Worm (Caenorhabditis elegans) whole organism, young adult: ENCODE data around the gene C15H7.3.

Source experiments
- B0019.2 ChIP-seq: fragments of 200-800 bp; sonication (Bioruptor generic); conservative IDR thresholded peaks from 2 replicates; pipeline ENCODE4 v1.3.6; 2022; ENCODE audit warnings: missing genetic modification reagents, missing genetic modification characterization, missing compliant biosample characterization
- C06A6.2 ChIP-seq: fragments of 200-800 bp; sonication (Bioruptor generic); conservative IDR thresholded peaks from 2 replicates; pipeline ENCODE4 v1.3.6; 2022; ENCODE audit warnings: missing genetic modification characterization, missing compliant biosample characterization
- D2030.7 ChIP-seq: fragments of 200-800 bp; sonication (Bioruptor generic); IDR thresholded peaks from 2 replicates; pipeline ENCODE4 v1.3.6; 2022; ENCODE audit warnings: missing genetic modification reagents, missing genetic modification characterization, missing compliant biosample characterization
- K11D2.4 ChIP-seq: fragments of 200-800 bp; sonication (Bioruptor generic); IDR thresholded peaks from 2 replicates; pipeline ENCODE4 v1.3.6; 2022; ENCODE audit warnings: missing genetic modification reagents, missing genetic modification characterization, missing compliant biosample characterization
- K12H6.12 ChIP-seq: fragments of 200-800 bp; sonication (Bioruptor generic); optimal IDR thresholded peaks from 2 replicates; lab custom pipeline; 2018; ENCODE audit warnings: mild to moderate bottlenecking, missing genetic modification characterization, missing compliant biosample characterization
- T07F8.4 ChIP-seq: sonication (generic microtip); optimal IDR thresholded peaks from 2 replicates; lab custom pipeline; 2016; ENCODE audit warnings: mild to moderate bottlenecking, missing genetic modification characterization, moderate library complexity, missing compliant biosample characterization
- Y53G8AR.9 ChIP-seq: fragments of 200-800 bp; sonication (Bioruptor generic); conservative IDR thresholded peaks from 2 replicates; pipeline ENCODE4 v1.3.6; 2022; ENCODE audit warnings: missing genetic modification reagents, missing genetic modification characterization, missing compliant biosample characterization
- Y67H2A.10 ChIP-seq: fragments of 200-800 bp; sonication (Bioruptor generic); conservative IDR thresholded peaks from 2 replicates; pipeline ENCODE4 v1.3.6; 2022; ENCODE audit warnings: missing genetic modification reagents, missing genetic modification characterization, missing compliant biosample characterization
- Y79H2A.3 ChIP-seq: fragments of 200-800 bp; sonication (Bioruptor generic); conservative IDR thresholded peaks from 2 replicates; pipeline ENCODE4 v1.3.6; 2022; ENCODE audit warnings: missing genetic modification reagents, missing genetic modification characterization, missing compliant biosample characterization
- aptf-2 ChIP-seq: fragments of 200-800 bp; sonication (Bioruptor generic); conservative IDR thresholded peaks from 2 replicates; pipeline ENCODE4 v1.3.6; 2022; ENCODE audit warnings: missing genetic modification reagents, missing genetic modification characterization, missing compliant biosample characterization
- aptf-3 ChIP-seq: fragments of 200-800 bp; sonication (Bioruptor generic); IDR thresholded peaks from 2 replicates; pipeline ENCODE4 v1.3.6; 2022; ENCODE audit warnings: missing genetic modification characterization, missing compliant biosample characterization
- atf-7 ChIP-seq: sonication (generic microtip); optimal IDR thresholded peaks from 2 replicates; lab custom pipeline; 2017; ENCODE audit warnings: mild to moderate bottlenecking, missing genetic modification characterization, missing compliant biosample characterization
- attf-3 ChIP-seq: fragments of 200-800 bp; sonication (Bioruptor generic); conservative IDR thresholded peaks from 2 replicates; pipeline ENCODE4 v1.3.6; 2022; ENCODE audit warnings: missing genetic modification reagents, missing genetic modification characterization, missing compliant biosample characterization
- bed-2 ChIP-seq: fragments of 200-800 bp; sonication (Bioruptor generic); IDR thresholded peaks from 2 replicates; pipeline ENCODE4 v1.3.6; 2022; ENCODE audit warnings: missing genetic modification reagents, missing genetic modification characterization, missing compliant biosample characterization
- cebp-1 ChIP-seq, 2 experiments: fragments of 200-800 bp in 1 of 2; sonication (Bioruptor generic) in 1 of 2; sonication (generic microtip) in 1 of 2; IDR thresholded peaks in 1 of 2; optimal IDR thresholded peaks in 1 of 2; 2 replicates each; pipeline versions ENCODE4 v1.3.6 to Lab custom; 2017 to 2022; ENCODE audit warnings: missing compliant biosample characterization in 2 of 2, missing genetic modification characterization in 2 of 2, mild to moderate bottlenecking in 1 of 2, missing genetic modification reagents in 1 of 2, moderate library complexity in 1 of 2
- ceh-27 ChIP-seq: fragments of 200-800 bp; sonication (Bioruptor generic); optimal IDR thresholded peaks from 2 replicates; lab custom pipeline; 2018; ENCODE audit warnings: mild to moderate bottlenecking, missing genetic modification characterization, moderate library complexity, missing compliant biosample characterization
- ceh-40 ChIP-seq: fragments of 200-800 bp; sonication (Bioruptor generic); IDR thresholded peaks from 2 replicates; pipeline ENCODE4 v1.3.6; 2022; ENCODE audit warnings: missing genetic modification characterization, missing compliant biosample characterization
- ceh-79 ChIP-seq: sonication (generic microtip); optimal IDR thresholded peaks from 2 replicates; lab custom pipeline; 2017; ENCODE audit warnings: mild to moderate bottlenecking, missing genetic modification characterization, missing compliant biosample characterization
- dpff-1 ChIP-seq: sonication (generic microtip); optimal IDR thresholded peaks from 2 replicates; lab custom pipeline; 2017; ENCODE audit warnings: mild to moderate bottlenecking, missing genetic modification characterization, missing compliant biosample characterization
- dpl-1 ChIP-seq: fragments of 150-350 bp; optimal IDR thresholded peaks from 2 replicates; lab custom pipeline; 2014; ENCODE audit warnings: missing biosample characterization, missing genetic modification reagents, missing genetic modification characterization
- efl-1 ChIP-seq: fragments of 150-350 bp; optimal IDR thresholded peaks from 2 replicates; lab custom pipeline; 2014; ENCODE audit warnings: missing biosample characterization, missing genetic modification reagents, missing genetic modification characterization
- fkh-3 ChIP-seq: sonication (generic microtip); optimal IDR thresholded peaks from 2 replicates; lab custom pipeline; 2016; ENCODE audit warnings: mild to moderate bottlenecking, missing genetic modification characterization, missing compliant biosample characterization
- hlh-26 ChIP-seq: fragments of 200-800 bp; sonication (Bioruptor generic); conservative IDR thresholded peaks from 2 replicates; pipeline ENCODE4 v1.3.6; 2022; ENCODE audit warnings: missing genetic modification reagents, missing genetic modification characterization, missing compliant biosample characterization
- hmg-1.2 ChIP-seq: fragments of 200-800 bp; sonication (Bioruptor generic); IDR thresholded peaks from 2 replicates; pipeline ENCODE4 v1.3.6; 2022; ENCODE audit warnings: missing genetic modification reagents, missing genetic modification characterization, missing compliant biosample characterization
- hrde-1 ChIP-seq: sonication (generic microtip); optimal IDR thresholded peaks from 2 replicates; lab custom pipeline; 2016; ENCODE audit warnings: missing genetic modification characterization, mild to moderate bottlenecking, missing compliant biosample characterization, moderate library complexity, missing genotype, missing genetic modification reagents, borderline replicate concordance
- let-526 ChIP-seq: fragments of 200-800 bp; sonication (Bioruptor generic); IDR thresholded peaks from 2 replicates; pipeline ENCODE4 v1.3.6; 2022; ENCODE audit warnings: missing genetic modification reagents, missing genetic modification characterization, missing compliant biosample characterization
- lin-40 ChIP-seq: sonication (generic microtip); optimal IDR thresholded peaks from 2 replicates; lab custom pipeline; 2016; ENCODE audit warnings: missing genetic modification characterization, mild to moderate bottlenecking, missing compliant biosample characterization, missing genotype, missing genetic modification reagents
- lir-1 ChIP-seq: fragments of 200-800 bp; sonication (Bioruptor generic); conservative IDR thresholded peaks from 2 replicates; pipeline ENCODE4 v1.3.6; 2022; ENCODE audit warnings: missing genetic modification reagents, missing genetic modification characterization, missing compliant biosample characterization
- madf-3 ChIP-seq: fragments of 200-800 bp; sonication (Bioruptor generic); IDR thresholded peaks from 2 replicates; pipeline ENCODE4 v1.3.6; 2022; ENCODE audit warnings: missing genetic modification reagents, missing genetic modification characterization, missing compliant biosample characterization
- mel-28 ChIP-seq: sonication (generic microtip); optimal IDR thresholded peaks from 2 replicates; lab custom pipeline; 2016; ENCODE audit warnings: borderline replicate concordance, mild to moderate bottlenecking, missing genetic modification characterization, missing compliant biosample characterization
- nfya-1 ChIP-seq: sonication (generic microtip); optimal IDR thresholded peaks from 2 replicates; lab custom pipeline; 2017; ENCODE audit warnings: antibody characterized with exemption, missing compliant biosample characterization, missing genetic modification characterization, borderline replicate concordance; ENCODE audit not compliant: insufficient read depth
- nfya-2 ChIP-seq: fragments of 200-800 bp; sonication (Bioruptor generic); IDR thresholded peaks from 2 replicates; pipeline ENCODE4 v1.3.6; 2022; ENCODE audit warnings: missing genetic modification reagents, missing genetic modification characterization, missing compliant biosample characterization
- nfyb-1 ChIP-seq: fragments of 200-800 bp; sonication (Bioruptor generic); IDR thresholded peaks from 2 replicates; pipeline ENCODE4 v1.3.6; 2022; ENCODE audit warnings: missing genetic modification reagents, missing genetic modification characterization, missing compliant biosample characterization
- nhr-179 ChIP-seq: sonication (generic microtip); optimal IDR thresholded peaks from 2 replicates; lab custom pipeline; 2016; ENCODE audit warnings: mild to moderate bottlenecking, missing genetic modification characterization, missing compliant biosample characterization
- nhr-27 ChIP-seq: fragments of 200-800 bp; sonication (Bioruptor generic); optimal IDR thresholded peaks from 2 replicates; lab custom pipeline; 2018; ENCODE audit warnings: mild to moderate bottlenecking, missing genetic modification characterization, moderate library complexity, missing compliant biosample characterization
- nhr-80 ChIP-seq: sonication (generic microtip); optimal IDR thresholded peaks from 2 replicates; lab custom pipeline; 2016; ENCODE audit warnings: missing genetic modification characterization, missing compliant biosample characterization
- pha-4 ChIP-seq: fragments of 150-350 bp; sonication (generic microtip); optimal IDR thresholded peaks from 2 replicates; lab custom pipeline; 2014; ENCODE audit warnings: missing biosample characterization, missing genetic modification reagents, missing genetic modification characterization
- rec-8 ChIP-seq, 2 experiments: sonication (generic microtip); optimal IDR thresholded peaks; 2 replicates each; lab custom pipeline; 2016; ENCODE audit warnings: mild to moderate bottlenecking in 2 of 2, missing genetic modification characterization in 2 of 2, missing genetic modification reagents in 2 of 2, missing genotype in 2 of 2, missing biosample characterization in 1 of 2, missing compliant biosample characterization in 1 of 2, moderate library complexity in 1 of 2
- sdz-38 ChIP-seq: sonication (generic microtip); optimal IDR thresholded peaks from 2 replicates; lab custom pipeline; 2016; ENCODE audit warnings: missing genotype, missing genetic modification characterization, missing compliant biosample characterization
- snpc-1.1 ChIP-seq: sonication (generic microtip); optimal IDR thresholded peaks from 2 replicates; lab custom pipeline; 2017; ENCODE audit warnings: missing genetic modification characterization, mild to moderate bottlenecking, missing compliant biosample characterization, antibody characterized with exemption, moderate library complexity, missing genotype, missing genetic modification reagents; ENCODE audit not compliant: insufficient read depth
- tbx-9 ChIP-seq: sonication (generic microtip); optimal IDR thresholded peaks from 2 replicates; lab custom pipeline; 2016; ENCODE audit warnings: borderline replicate concordance, missing genetic modification characterization, inconsistent platforms, missing compliant biosample characterization
- zfh-2 ChIP-seq: fragments of 200-800 bp; sonication (Bioruptor generic); conservative IDR thresholded peaks from 2 replicates; pipeline ENCODE4 v1.3.6; 2022; ENCODE audit warnings: missing genetic modification reagents, missing genetic modification characterization, missing compliant biosample characterization
- ztf-3 ChIP-seq: fragments of 200-800 bp; sonication (Bioruptor generic); optimal IDR thresholded peaks from 2 replicates; lab custom pipeline; 2018; ENCODE audit warnings: mild to moderate bottlenecking, missing genetic modification characterization, missing compliant biosample characterization

The C15H7.3 gene

DNA sequence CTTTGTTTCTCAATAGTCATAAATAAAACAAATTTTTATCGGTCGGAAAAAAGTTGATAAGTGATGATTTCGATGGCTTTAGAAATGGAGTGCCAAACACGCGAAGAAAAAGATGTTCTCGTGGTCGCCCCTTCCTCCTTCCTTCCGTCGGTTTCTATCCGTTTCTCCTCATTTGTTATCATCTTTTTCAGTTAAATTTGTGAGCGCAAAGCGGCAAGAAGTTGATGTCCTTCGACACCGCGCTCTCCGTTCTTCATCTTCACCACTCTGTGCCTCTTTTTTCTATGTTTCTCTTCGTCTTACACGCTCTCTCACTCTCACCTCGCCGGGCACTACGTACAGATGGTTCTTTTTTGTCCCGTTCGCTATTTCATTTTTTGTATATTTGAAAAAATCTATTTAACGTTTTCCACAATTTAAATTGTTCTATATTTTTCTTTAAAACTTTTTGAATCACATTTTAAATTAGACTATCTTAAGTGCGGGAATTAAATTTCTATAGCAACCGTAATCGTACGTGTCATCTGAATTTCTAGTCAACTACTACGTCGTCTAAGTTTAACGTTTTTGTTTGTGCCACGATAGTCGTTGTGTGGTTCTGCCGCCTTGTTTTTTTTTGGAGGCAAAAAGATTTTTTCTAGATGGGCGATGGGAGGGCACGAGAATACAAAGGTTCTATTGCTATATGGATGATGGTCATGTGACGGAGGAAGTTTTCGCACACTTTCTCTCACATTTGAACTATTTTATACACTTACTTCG, 47.0 kb upstream of the C15H7.3 start:
- TF ChIP-seq nhr-179 (tag; lab: Kevin White, UChicago) (no peak), zfh-2 (GFP tag; lab: Robert Waterston, UW) (0 out of 2 replicates have a peak, but pooled peaks have one; percentile 27), mel-28 (tag; lab: Kevin White, UChicago) (no peak), aptf-2 (no peak), cebp-1 (GFP tag; IDR thresholded peaks at IDR 0.05; lab: Robert Waterston, UW) (no peak), cebp-1 (tag; optimal IDR thresholded peaks at IDR 0.05; lab: Kevin White, UChicago) (peak; percentile 1), hlh-26 (GFP tag; lab: Robert Waterston, UW) (no peak), hmg-1.2 (peak; percentile 53; the same call in 1 of the 2 replicates), snpc-1.1 (tag; lab: Kevin White, UChicago) (no peak), nhr-80 (tag; lab: Kevin White, UChicago) (peak; percentile 32), K12H6.12 (tag; lab: Kevin White, UChicago) (peak; percentile 2)
- TF ChIP-seq, all 124 proteins: peak for 5

DNA sequence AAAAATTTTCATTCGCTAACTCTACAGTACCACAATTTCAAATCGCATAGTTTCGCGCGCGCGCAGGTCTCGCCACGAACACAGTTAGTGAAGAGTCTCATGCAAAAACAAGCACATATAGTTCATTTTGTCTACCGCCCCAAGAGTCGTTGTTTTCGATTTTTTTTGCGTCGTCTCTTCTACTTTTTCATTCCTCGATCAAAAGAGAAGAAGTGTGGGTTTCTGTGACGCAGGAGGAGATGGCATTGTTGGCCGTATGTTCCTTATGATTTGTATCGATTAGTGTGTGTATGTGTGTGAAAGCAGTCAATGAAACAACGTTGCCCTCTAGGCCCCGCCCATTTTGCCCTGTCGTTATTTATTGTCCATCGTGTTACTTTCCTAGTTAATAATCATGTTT, 46.1 kb upstream of the C15H7.3 start:
- TF ChIP-seq dpl-1 (GFP tag; lab: Kevin White, UChicago) (no peak), lir-1 (GFP tag; lab: Robert Waterston, UW) (no peak), ceh-27 (no peak), rec-8 (tag; optimal IDR thresholded peaks at IDR 0.05; lab: Kevin White, UChicago) (no peak), K11D2.4 (GFP tag; lab: Robert Waterston, UW) (no peak), ztf-3 (GFP tag; lab: Kevin White, UChicago) (no peak), pha-4 (no peak), sdz-38 (tag; lab: Kevin White, UChicago) (no peak)
- TF ChIP-seq, all 124 proteins: peak for 0

DNA sequence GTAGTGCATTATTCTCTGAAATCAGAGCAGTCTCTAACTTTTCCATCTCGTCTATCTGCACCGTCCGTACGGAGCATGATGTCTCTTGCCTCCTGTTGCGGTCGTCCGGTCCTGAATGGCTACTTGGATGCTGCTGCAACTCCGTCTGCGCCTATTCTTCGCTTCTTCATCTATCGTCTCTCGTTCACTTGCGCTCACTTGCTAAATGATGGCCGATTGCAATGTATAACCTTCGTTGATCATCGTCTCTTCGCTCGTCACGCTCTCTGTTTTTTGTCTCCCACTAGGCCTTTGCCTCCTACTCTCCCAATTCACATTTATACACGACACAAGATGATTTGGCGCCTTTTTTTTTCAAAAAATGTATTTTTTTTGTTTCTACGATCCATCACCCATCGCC, 45.6 kb upstream of the C15H7.3 start:
- no peak for TF ChIP-seq bed-2 (GFP tag; lab: Robert Waterston, UW)
- no peak for TF ChIP-seq efl-1 (GFP tag; lab: Kevin White, UChicago)
- TF ChIP-seq ceh-79 (tag; lab: Kevin White, UChicago), result no peak
- no peak for TF ChIP-seq B0019.2
- TF ChIP-seq tbx-9, result no peak
- TF ChIP-seq Y53G8AR.9 (GFP tag; lab: Robert Waterston, UW), result 0 out of 2 replicates have a peak, but pooled peaks have one; percentile 35
- no peak for TF ChIP-seq dpff-1 (tag; lab: Kevin White, UChicago)
- TF ChIP-seq madf-3 (GFP tag; lab: Robert Waterston, UW), result no peak
- no peak for TF ChIP-seq atf-7 (tag; lab: Kevin White, UChicago)
- no peak for TF ChIP-seq Y67H2A.10 (GFP tag; lab: Robert Waterston, UW)
- no peak for TF ChIP-seq C06A6.2
- TF ChIP-seq lin-40 (tag; lab: Kevin White, UChicago), result peak; percentile 26
- no peak for TF ChIP-seq nfya-1 (tag; lab: Kevin White, UChicago)
- no peak for TF ChIP-seq zfh-2 (GFP tag; lab: Robert Waterston, UW)
- no peak for TF ChIP-seq T07F8.4 (tag; lab: Kevin White, UChicago)
- TF ChIP-seq ceh-40 (GFP tag; lab: Robert Waterston, UW), result no peak
- TF ChIP-seq let-526 (GFP tag; lab: Robert Waterston, UW), result no peak
- no peak for TF ChIP-seq lir-1 (GFP tag; lab: Robert Waterston, UW)
- TF ChIP-seq nfyb-1, result no peak
- TF ChIP-seq aptf-3, result no peak
- TF ChIP-seq D2030.7 (GFP tag; lab: Robert Waterston, UW), result no peak
- no peak for TF ChIP-seq fkh-3
- TF ChIP-seq hrde-1, result no peak
- TF ChIP-seq attf-3 (GFP tag; lab: Robert Waterston, UW), result no peak
- no peak for TF ChIP-seq nfya-2 (GFP tag; lab: Robert Waterston, UW)
- TF ChIP-seq Y79H2A.3 (GFP tag; lab: Robert Waterston, UW), result no peak
- TF ChIP-seq nhr-27 (tag; lab: Kevin White, UChicago), result no peak
